Worm (Caenorhabditis elegans): ENCODE measurements around the gene apc-2.

ce11 chrIII:8033534-8033933 lies 46.9 kb upstream of the apc-2 start, which contains the start of gene F44B9.10:
- no peak for TF ChIP-seq ceh-100 (GFP tag; IDR thresholded peaks at IDR 0.05)
- TF ChIP-seq ceh-91 (GFP tag; IDR thresholded peaks at IDR 0.05) = no peak
- no peak for TF ChIP-seq ztf-28 (GFP tag; IDR thresholded peaks at IDR 0.05)
- no peak for TF ChIP-seq efl-1 (GFP tag; optimal IDR thresholded peaks at IDR 0.05)
- no peak for TF ChIP-seq snpc-1.3 (tag; optimal IDR thresholded peaks at IDR 0.05; ENCODE audit: insufficient read depth)
- TF ChIP-seq snpc-1.1 (tag; optimal IDR thresholded peaks at IDR 0.05; ENCODE audit: insufficient read depth) = no peak
- TF ChIP-seq nfya-1 (tag; optimal IDR thresholded peaks at IDR 0.05; ENCODE audit: borderline replicate concordance, insufficient read depth) = no peak
- TF ChIP-seq somi-1 (GFP tag; optimal IDR thresholded peaks at IDR 0.05) = no peak
- no peak for TF ChIP-seq attf-3 (GFP tag; conservative IDR thresholded peaks at IDR 0.05)
- no peak for TF ChIP-seq tbx-9 (tag; optimal IDR thresholded peaks at IDR 0.05; ENCODE audit: borderline replicate concordance)
- no peak for TF ChIP-seq snpc-4 (GFP tag; optimal IDR thresholded peaks at IDR 0.05)
- no peak for TF ChIP-seq snpc-4 (tag; optimal IDR thresholded peaks at IDR 0.05)
- TF ChIP-seq rec-8 (tag; optimal IDR thresholded peaks at IDR 0.05) = no peak
- TF ChIP-seq dpl-1 (GFP tag; optimal IDR thresholded peaks at IDR 0.05) = no peak
- no peak for TF ChIP-seq xnd-1 (tag; optimal IDR thresholded peaks at IDR 0.05)
